Fruit fly (Drosophila melanogaster): ENCODE data around the gene emei.

emei gene

DNA sequence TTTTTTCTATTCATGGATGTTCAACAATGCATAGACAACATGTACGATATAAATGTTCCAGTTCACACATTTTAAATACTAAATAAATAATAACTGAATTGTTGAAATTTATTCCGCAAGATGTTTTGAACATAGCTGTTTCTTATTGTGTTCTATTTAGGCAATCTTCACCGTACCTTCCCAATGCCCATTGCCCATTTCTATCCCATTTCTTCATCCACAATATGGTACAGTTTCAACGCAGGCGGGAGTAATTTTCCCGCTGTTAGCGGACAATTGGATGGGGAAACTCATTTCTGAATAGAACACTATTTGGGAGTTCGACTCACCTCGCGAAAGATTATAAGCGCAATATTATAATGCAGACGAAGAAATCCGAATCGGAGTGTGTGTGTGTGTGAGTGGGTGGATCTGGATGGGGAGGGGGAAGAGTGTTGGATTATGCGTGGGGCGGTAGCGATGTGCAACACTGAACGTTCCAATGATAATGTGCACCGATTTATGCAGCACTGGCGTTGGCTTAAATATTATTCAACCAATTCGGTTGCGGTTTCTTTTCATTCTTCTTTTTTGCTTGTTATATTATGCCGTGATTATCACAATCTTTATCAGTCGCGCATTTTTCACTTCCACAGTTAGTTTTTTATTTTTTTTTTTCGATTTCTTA, 17.4 kb upstream of the emei start (continued):
- TF ChIP-seq CG17612 (GFP tag; IDR thresholded peaks at IDR 0.05) = no peak
- no peak for TF ChIP-seq CG12071 (GFP tag; optimal IDR thresholded peaks at IDR 0.05)
- TF ChIP-seq CG12744 (GFP tag; optimal IDR thresholded peaks at IDR 0.05) = no peak
- peak; percentile 7 for TF ChIP-seq CG11504 (tag; optimal IDR thresholded peaks at IDR 0.05)
- TF ChIP-seq Dek (tag; optimal IDR thresholded peaks at IDR 0.05) = peak; percentile 2
- TF ChIP-seq p53 (GFP tag; optimal IDR thresholded peaks at IDR 0.05) = peak; percentile 29
- peak; percentile 30 for TF ChIP-seq Hand (GFP tag; optimal IDR thresholded peaks at IDR 0.05)
- no peak for TF ChIP-seq hkb (optimal IDR thresholded peaks at IDR 0.05)
- 0 out of 2 replicates have a peak, but pooled peaks have one; percentile 11 for TF ChIP-seq hkb (GFP tag; IDR thresholded peaks at IDR 0.05)
- TF ChIP-seq CG11247 (GFP tag; IDR thresholded peaks at IDR 0.05) = peak; percentile 68
- peak; percentile 19; the same call in 1 of the 2 replicates for TF ChIP-seq H2.0 (GFP tag; IDR thresholded peaks at IDR 0.05)
- peak; percentile 67; the same call in 2 of the 3 replicates for TF ChIP-seq CG11456 (GFP tag; IDR thresholded peaks at IDR 0.05)
- no peak for TF ChIP-seq bigmax (GFP tag; optimal IDR thresholded peaks at IDR 0.05)
- TF ChIP-seq Ptx1 (GFP tag; IDR thresholded peaks at IDR 0.05) = peak; percentile 30; the same call in 1 of the 2 replicates
- TF ChIP-seq CG10979 (tag; optimal IDR thresholded peaks at IDR 0.05) = peak; percentile 23
- TF ChIP-seq sob (GFP tag; IDR thresholded peaks at IDR 0.05) = peak; percentile 78
- TF ChIP-seq nerfin-2 (GFP tag; IDR thresholded peaks at IDR 0.05; ENCODE audit: partially characterized antibody) = no peak
- peak; percentile 64 for TF ChIP-seq ERR (GFP tag; optimal IDR thresholded peaks at IDR 0.05)
- no peak for TF ChIP-seq sisA (GFP tag; IDR thresholded peaks at IDR 0.05)
- no peak for TF ChIP-seq CG8388 (GFP tag; optimal IDR thresholded peaks at IDR 0.05)
- TF ChIP-seq hth (optimal IDR thresholded peaks at IDR 0.05) = no peak
- peak; percentile 61 for TF ChIP-seq her (GFP tag; optimal IDR thresholded peaks at IDR 0.05)
- TF ChIP-seq lab (GFP tag; optimal IDR thresholded peaks at IDR 0.05) = peak; percentile 80
- peak; percentile 29 for TF ChIP-seq CG5245 (GFP tag; optimal IDR thresholded peaks at IDR 0.05)
- TF ChIP-seq sd (tag; optimal IDR thresholded peaks at IDR 0.05) = peak; percentile 34
- TF ChIP-seq Asciz (GFP tag; optimal IDR thresholded peaks at IDR 0.05) = peak; percentile 14
- TF ChIP-seq Tbp (GFP tag; optimal IDR thresholded peaks at IDR 0.05) = no peak
- TF ChIP-seq sna (GFP tag; IDR thresholded peaks at IDR 0.05; ENCODE audit: partially characterized antibody) = no peak
- peak; percentile 6 for TF ChIP-seq CG2116 (GFP tag; optimal IDR thresholded peaks at IDR 0.05)
- TF ChIP-seq CG33213 (GFP tag; optimal IDR thresholded peaks at IDR 0.05) = peak; percentile 63
- TF ChIP-seq Atf-2 (GFP tag; optimal IDR thresholded peaks at IDR 0.05) = peak; percentile 34
- peak; percentile 79 for TF ChIP-seq grau (tag; optimal IDR thresholded peaks at IDR 0.05)
- TF ChIP-seq CG1602 (GFP tag; optimal IDR thresholded peaks at IDR 0.05) = peak; percentile 9
- TF ChIP-seq otp (GFP tag; IDR thresholded peaks at IDR 0.05) = no peak; the same call in 2 of the 3 replicates
- no peak for TF ChIP-seq gt (GFP tag; IDR thresholded peaks at IDR 0.05)
- TF ChIP-seq YL-1 (GFP tag; optimal IDR thresholded peaks at IDR 0.05) = peak; percentile 25
- TF ChIP-seq zf30C (GFP tag; optimal IDR thresholded peaks at IDR 0.05) = no peak
- peak; percentile 47 for TF ChIP-seq nau (GFP tag; optimal IDR thresholded peaks at IDR 0.05)
- TF ChIP-seq HLHmδ (GFP tag; optimal IDR thresholded peaks at IDR 0.05) = peak; percentile 33
- TF ChIP-seq row (GFP tag; IDR thresholded peaks at IDR 0.05) = no peak; the same call in 1 of the 3 replicates
- peak; percentile 43 for TF ChIP-seq CG7839 (tag; optimal IDR thresholded peaks at IDR 0.05)
- TF ChIP-seq CG6689 (GFP tag; IDR thresholded peaks at IDR 0.05) = no peak
- TF ChIP-seq chm (GFP tag; IDR thresholded peaks at IDR 0.05) = peak; percentile 84
- 0 out of 2 replicates have a peak, but pooled peaks have one; percentile 6 for TF ChIP-seq CG9215 (GFP tag; IDR thresholded peaks at IDR 0.05)
- TF ChIP-seq CG6683 (GFP tag; optimal IDR thresholded peaks at IDR 0.05) = no peak
- 0 out of 2 replicates have a peak, but pooled peaks have one; percentile 21 for TF ChIP-seq amos (GFP tag; IDR thresholded peaks at IDR 0.05; ENCODE audit: partially characterized antibody)
- peak; percentile 76 for TF ChIP-seq Side (GFP tag; optimal IDR thresholded peaks at IDR 0.05)
- TF ChIP-seq tx (GFP tag; optimal IDR thresholded peaks at IDR 0.05) = peak; percentile 25
- peak; percentile 59 for TF ChIP-seq Hmr (GFP tag; optimal IDR thresholded peaks at IDR 0.05)
- TF ChIP-seq Fer3 (tag; optimal IDR thresholded peaks at IDR 0.05) = peak; percentile 24
